Worm (Caenorhabditis elegans): Measurements from ENCODE around the gene K02F6.7.

The K02F6.7 gene

DNA sequence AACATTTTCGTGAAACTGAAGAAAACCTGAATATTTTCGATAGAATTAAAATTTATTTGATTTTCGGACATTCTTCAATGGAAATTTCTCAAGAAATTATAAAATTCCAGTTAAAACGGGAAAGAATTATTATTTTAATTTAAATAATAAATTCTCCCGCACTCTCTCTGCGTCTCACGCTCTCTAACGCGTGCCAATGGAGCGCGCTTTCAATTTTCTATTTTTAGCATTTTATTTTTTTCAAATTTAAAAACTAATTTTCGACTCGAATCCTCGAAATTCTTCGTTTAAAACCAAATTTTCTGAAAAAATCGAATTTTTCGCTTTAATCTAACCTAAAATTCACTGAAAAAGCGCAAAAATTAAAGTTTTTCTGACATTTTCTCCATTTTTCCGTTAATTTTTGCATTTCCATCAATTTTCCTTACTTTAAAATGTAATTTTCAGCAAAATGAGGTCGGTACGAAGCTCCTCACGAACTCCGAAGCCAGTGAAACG, 33.2 kb downstream of the K02F6.7 start, which contains the start of gene gbas-1:
gbas-1 (plus strand) TSS at position 448 of the 498 bp plus-strand sequence.
- TF ChIP-seq ama-1 (optimal IDR thresholded peaks at IDR 0.05), result no peak
- no peak for TF ChIP-seq skn-1 (tag; optimal IDR thresholded peaks at IDR 0.05)
- peak; percentile 58 for TF ChIP-seq unc-55 (GFP tag; optimal IDR thresholded peaks at IDR 0.05)
- TF ChIP-seq lsy-2 (tag; optimal IDR thresholded peaks at IDR 0.05), result peak; percentile 2 to 66
- no peak for TF ChIP-seq sma-9 (GFP tag; optimal IDR thresholded peaks at IDR 0.05)
- TF ChIP-seq sma-9 (tag; optimal IDR thresholded peaks at IDR 0.05), result no peak
- peak; percentile 31 for TF ChIP-seq lin-13 (GFP tag; optimal IDR thresholded peaks at IDR 0.05)
- TF ChIP-seq C34F6.9 (tag; optimal IDR thresholded peaks at IDR 0.05), result peak; percentile 52
- TF ChIP-seq elt-3 (tag; optimal IDR thresholded peaks at IDR 0.05), result no peak
- TF ChIP-seq gmeb-1 (tag; optimal IDR thresholded peaks at IDR 0.05), result peak; percentile 89

- peak; percentile 16 for TF ChIP-seq gmeb-1 (tag; optimal IDR thresholded peaks at IDR 0.05)
- no peak for TF ChIP-seq aly-2 (tag; optimal IDR thresholded peaks at IDR 0.05)
- peak; percentile 49 for TF ChIP-seq fos-1 (tag; optimal IDR thresholded peaks at IDR 0.05)
Observed at ce11 chrII:2503703-2504430, 33.8 kb downstream of the K02F6.7 start.

ce11 chrII:2488386-2488785, 49.3 kb downstream of the K02F6.7 start, which contains the start of gene F53G2.1:
Gene F53G2.1, plus strand, starts transcription at chrII:2488686.
- TF ChIP-seq alr-1 (tag; optimal IDR thresholded peaks at IDR 0.05), result no peak
- TF ChIP-seq R02D3.7 (tag; optimal IDR thresholded peaks at IDR 0.05), result no peak
- TF ChIP-seq sma-3 (GFP tag; optimal IDR thresholded peaks at IDR 0.05), result no peak
- no peak for TF ChIP-seq ceh-82 (tag; optimal IDR thresholded peaks at IDR 0.05)
- TF ChIP-seq gmeb-1 (tag; optimal IDR thresholded peaks at IDR 0.05), result no peak
- no peak for TF ChIP-seq snpc-4 (tag; optimal IDR thresholded peaks at IDR 0.05)
- no peak for TF ChIP-seq nhr-129 (tag; optimal IDR thresholded peaks at IDR 0.05)
- TF ChIP-seq Y55F3AM.14 (GFP tag; optimal IDR thresholded peaks at IDR 0.05), result no peak
- no peak for TF ChIP-seq crh-2 (tag; optimal IDR thresholded peaks at IDR 0.05)
- TF ChIP-seq nhr-10 (tag; optimal IDR thresholded peaks at IDR 0.05), result no peak
- TF ChIP-seq lsy-2 (tag; optimal IDR thresholded peaks at IDR 0.05), result no peak
- no peak for TF ChIP-seq ZK546.5 (tag; optimal IDR thresholded peaks at IDR 0.05)

DNA sequence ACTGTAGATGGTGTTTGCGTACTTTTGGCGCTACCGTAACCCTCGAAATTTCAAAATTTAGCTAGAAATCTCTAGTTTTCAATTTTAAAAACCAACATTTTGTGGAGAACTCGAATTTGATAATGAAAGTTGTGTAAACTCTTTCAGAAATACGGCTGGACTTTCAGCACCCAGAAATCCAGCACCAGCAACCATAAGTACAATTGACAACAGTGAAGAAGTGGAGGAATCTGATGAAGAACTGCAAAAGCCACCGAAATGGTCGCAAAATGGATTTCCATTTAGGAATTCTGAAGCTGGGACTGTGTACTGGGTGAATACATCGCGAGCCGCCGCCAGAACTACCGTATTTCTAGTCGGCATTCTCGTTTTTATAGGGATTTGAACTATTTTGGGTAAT, 54.1 kb downstream of the K02F6.7 start, which contains the start of gene F53G2.13:
F53G2.13 (plus strand) TSS at position 301 of the 400 bp plus-strand sequence.
- TF ChIP-seq nhr-25 (tag; optimal IDR thresholded peaks at IDR 0.05) (no peak), blmp-1 (tag; optimal IDR thresholded peaks at IDR 0.05; ENCODE audit: insufficient read depth) (no peak), F13H6.1 (tag; optimal IDR thresholded peaks at IDR 0.05) (no peak), ztf-4 (tag; optimal IDR thresholded peaks at IDR 0.05) (no peak), ceh-16 (tag; optimal IDR thresholded peaks at IDR 0.05) (no peak)

DNA sequence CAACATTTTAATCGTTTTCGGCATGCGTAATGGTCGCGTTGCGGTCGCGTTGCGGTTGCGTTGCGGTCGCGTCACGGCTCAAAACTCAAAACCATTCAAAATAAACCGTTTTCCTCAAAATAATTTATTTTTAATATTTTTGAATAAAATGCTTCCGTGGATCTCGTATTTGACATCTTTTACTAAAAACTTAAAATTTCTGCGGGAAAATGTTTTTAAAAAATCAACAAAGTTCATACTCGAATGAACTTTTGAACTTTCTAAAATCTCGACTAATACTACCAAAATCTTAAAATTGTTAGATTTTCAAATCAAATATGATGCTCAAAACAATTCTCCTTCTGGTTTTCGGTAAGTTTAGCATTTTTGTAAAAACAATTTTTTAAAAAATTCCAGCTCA, 56.0 kb downstream of the K02F6.7 start, which contains the start of gene F53G2.2:
F53G2.2 (plus strand) TSS at position 301 of the 400 bp plus-strand sequence.
- no peak for TF ChIP-seq ztf-4 (tag; optimal IDR thresholded peaks at IDR 0.05)
- no peak for TF ChIP-seq dmd-4 (tag; optimal IDR thresholded peaks at IDR 0.05)
- no peak for TF ChIP-seq alr-1 (tag; optimal IDR thresholded peaks at IDR 0.05)
- TF ChIP-seq ZK546.5 (tag; optimal IDR thresholded peaks at IDR 0.05), result no peak
- no peak for TF ChIP-seq elt-1 (tag; optimal IDR thresholded peaks at IDR 0.05)
- TF ChIP-seq zag-1 (tag; optimal IDR thresholded peaks at IDR 0.05), result no peak
- no peak for TF ChIP-seq sma-3 (GFP tag; optimal IDR thresholded peaks at IDR 0.05)
- no peak for TF ChIP-seq mdl-1 (tag; optimal IDR thresholded peaks at IDR 0.05)
- no peak for TF ChIP-seq elt-3 (tag; optimal IDR thresholded peaks at IDR 0.05)
- TF ChIP-seq skn-1 (tag; optimal IDR thresholded peaks at IDR 0.05), result no peak
- TF ChIP-seq ztf-1 (GFP tag; conservative IDR thresholded peaks at IDR 0.05), result no peak
- TF ChIP-seq mbf-1 (tag; optimal IDR thresholded peaks at IDR 0.05), result no peak
- no peak for TF ChIP-seq nhr-25 (tag; optimal IDR thresholded peaks at IDR 0.05)
- no peak for TF ChIP-seq F13H6.1 (tag; optimal IDR thresholded peaks at IDR 0.05)
- TF ChIP-seq mab-5 (tag; optimal IDR thresholded peaks at IDR 0.05), result no peak
- no peak for TF ChIP-seq nhr-11 (tag; optimal IDR thresholded peaks at IDR 0.05)
- TF ChIP-seq R02D3.7 (tag; optimal IDR thresholded peaks at IDR 0.05), result no peak
- TF ChIP-seq nhr-23 (tag; optimal IDR thresholded peaks at IDR 0.05), result no peak
- no peak for TF ChIP-seq gmeb-1 (tag; optimal IDR thresholded peaks at IDR 0.05)
- TF ChIP-seq egl-27 (tag; optimal IDR thresholded peaks at IDR 0.05), result no peak
